Fruit fly (Drosophila melanogaster): Measurements from ENCODE around the gene CG4546.

dm6 chr3R:15872829-15873440 lies 26.6 kb downstream of the CG4546 start:
- TF ChIP-seq Crg-1 (GFP tag; optimal IDR thresholded peaks at IDR 0.05): no peak
- TF ChIP-seq cic (GFP tag; optimal IDR thresholded peaks at IDR 0.05): no peak
- TF ChIP-seq Clk (GFP tag; optimal IDR thresholded peaks at IDR 0.05): no peak

Measured in whole organism, adult.